Worm (Caenorhabditis elegans): ENCODE results near the gene F09C6.10.

- TF ChIP-seq him-1 (tag; optimal IDR thresholded peaks at IDR 0.05) (no peak), W03F9.2 (tag; optimal IDR thresholded peaks at IDR 0.05) (no peak), dao-5 (tag; optimal IDR thresholded peaks at IDR 0.05) (no peak)
Observed at ce11 chrV:16904612-16905011, 11.4 kb downstream of the F09C6.10 start, which contains the start of gene nhr-262.
